Worm (Caenorhabditis elegans): ENCODE data around the gene srh-34.

The srh-34 gene

ce11 chrV:404210-404669 is 42.2 kb downstream of the srh-34 start, which contains the start of gene nhr-252 (continued):
- TF ChIP-seq nhr-20 (tag; optimal IDR thresholded peaks at IDR 0.05) (peak; percentile 63), lin-39 (tag; optimal IDR thresholded peaks at IDR 0.05) (no peak), nhr-77 (tag; optimal IDR thresholded peaks at IDR 0.05) (no peak), ceh-88 (GFP tag; IDR thresholded peaks at IDR 0.05) (no peak), mdl-1 (tag; optimal IDR thresholded peaks at IDR 0.05) (no peak), nhr-84 (tag; optimal IDR thresholded peaks at IDR 0.05) (no peak), jun-1 (tag; optimal IDR thresholded peaks at IDR 0.05) (no peak), pax-3 (tag; optimal IDR thresholded peaks at IDR 0.05) (peak; percentile 69), pag-3 (tag; optimal IDR thresholded peaks at IDR 0.05; ENCODE audit: borderline replicate concordance, insufficient read depth) (no peak), hlh-17 (GFP tag; optimal IDR thresholded peaks at IDR 0.05; ENCODE audit: borderline replicate concordance) (no peak), unc-30 (tag; optimal IDR thresholded peaks at IDR 0.05) (no peak), egl-13 (tag; optimal IDR thresholded peaks at IDR 0.05) (no peak), lir-3 (tag; optimal IDR thresholded peaks at IDR 0.05; ENCODE audit: poor library complexity) (no peak), dpl-1 (GFP tag; optimal IDR thresholded peaks at IDR 0.05) (no peak), alr-1 (tag; optimal IDR thresholded peaks at IDR 0.05; ENCODE audit: borderline replicate concordance) (no peak), unc-86 (tag; optimal IDR thresholded peaks at IDR 0.05) (no peak), hpl-2 (GFP tag; optimal IDR thresholded peaks at IDR 0.05) (no peak), ceh-63 (GFP tag; optimal IDR thresholded peaks at IDR 0.05) (no peak), egl-27 (tag; optimal IDR thresholded peaks at IDR 0.05) (no peak), aly-2 (tag; optimal IDR thresholded peaks at IDR 0.05) (no peak), dsc-1 (tag; optimal IDR thresholded peaks at IDR 0.05) (peak; percentile 80), ces-1 (GFP tag; optimal IDR thresholded peaks at IDR 0.05) (no peak), Y116A8C.19 (tag; optimal IDR thresholded peaks at IDR 0.05; ENCODE audit: borderline replicate concordance) (no peak), blmp-1 (tag; optimal IDR thresholded peaks at IDR 0.05) (no peak), xbp-1 (tag; optimal IDR thresholded peaks at IDR 0.05) (no peak), lin-15B (tag; optimal IDR thresholded peaks at IDR 0.05) (no peak), fkh-10 (GFP tag; optimal IDR thresholded peaks at IDR 0.05) (no peak), lsy-2 (tag; optimal IDR thresholded peaks at IDR 0.05) (no peak), C04F5.9 (tag; optimal IDR thresholded peaks at IDR 0.05) (no peak), rnt-1 (tag; optimal IDR thresholded peaks at IDR 0.05) (no peak), F16B12.6 (tag; optimal IDR thresholded peaks at IDR 0.05) (no peak), sptf-1 (tag; optimal IDR thresholded peaks at IDR 0.05) (no peak), sox-4 (tag; optimal IDR thresholded peaks at IDR 0.05) (no peak), efl-1 (optimal IDR thresholded peaks at IDR 0.05) (no peak), efl-1 (GFP tag; optimal IDR thresholded peaks at IDR 0.05 in 1 of 2) (peak in 1 of 2 experiments; percentile 83), unc-130 (tag; optimal IDR thresholded peaks at IDR 0.05) (no peak), lin-13 (GFP tag; optimal IDR thresholded peaks at IDR 0.05) (no peak), unc-98 (GFP tag; IDR thresholded peaks at IDR 0.05) (no peak), ama-1 (optimal IDR thresholded peaks at IDR 0.05) (no peak), nhr-71 (tag; optimal IDR thresholded peaks at IDR 0.05) (no peak), mep-1 (tag; optimal IDR thresholded peaks at IDR 0.05) (no peak)

- TF ChIP-seq hpl-2 (GFP tag; optimal IDR thresholded peaks at IDR 0.05) (no peak), ztf-11 (tag; optimal IDR thresholded peaks at IDR 0.05) (no peak), alr-1 (tag; optimal IDR thresholded peaks at IDR 0.05; ENCODE audit: borderline replicate concordance) (no peak), nhr-84 (tag; optimal IDR thresholded peaks at IDR 0.05) (no peak), nhr-85 (tag) (no peak), skn-1 (tag; optimal IDR thresholded peaks at IDR 0.05) (no peak), lsy-2 (tag; optimal IDR thresholded peaks at IDR 0.05) (no peak), F16B12.6 (tag; optimal IDR thresholded peaks at IDR 0.05) (no peak), aha-1 (tag; optimal IDR thresholded peaks at IDR 0.05) (no peak), unc-30 (tag; optimal IDR thresholded peaks at IDR 0.05) (no peak), nhr-11 (tag; optimal IDR thresholded peaks at IDR 0.05) (no peak), lir-3 (tag; optimal IDR thresholded peaks at IDR 0.05; ENCODE audit: poor library complexity) (no peak), snu-23 (GFP tag; optimal IDR thresholded peaks at IDR 0.05) (no peak)
Observed at ce11 chrV:403028-403427, 43.4 kb downstream of the srh-34 start, which contains the start of gene srh-62. Gene srh-62 (minus strand): TSS chrV:403128.
